Fruit fly (Drosophila melanogaster) S2 (cell line): ENCODE results near the gene koko.
A peak's percentile ranks its signal among the peaks of the same experiment; 100 is the strongest.

Source experiments
- CG8478 ChIP-seq: fragments of >200 bp; optimal IDR thresholded peaks from 2 replicates; lab custom pipeline; 2018
- CTCF ChIP-seq, 2 experiments: fragments of >200 bp; optimal IDR thresholded peaks; 2 replicates each; lab custom pipeline; 2018

Gene koko

DNA sequence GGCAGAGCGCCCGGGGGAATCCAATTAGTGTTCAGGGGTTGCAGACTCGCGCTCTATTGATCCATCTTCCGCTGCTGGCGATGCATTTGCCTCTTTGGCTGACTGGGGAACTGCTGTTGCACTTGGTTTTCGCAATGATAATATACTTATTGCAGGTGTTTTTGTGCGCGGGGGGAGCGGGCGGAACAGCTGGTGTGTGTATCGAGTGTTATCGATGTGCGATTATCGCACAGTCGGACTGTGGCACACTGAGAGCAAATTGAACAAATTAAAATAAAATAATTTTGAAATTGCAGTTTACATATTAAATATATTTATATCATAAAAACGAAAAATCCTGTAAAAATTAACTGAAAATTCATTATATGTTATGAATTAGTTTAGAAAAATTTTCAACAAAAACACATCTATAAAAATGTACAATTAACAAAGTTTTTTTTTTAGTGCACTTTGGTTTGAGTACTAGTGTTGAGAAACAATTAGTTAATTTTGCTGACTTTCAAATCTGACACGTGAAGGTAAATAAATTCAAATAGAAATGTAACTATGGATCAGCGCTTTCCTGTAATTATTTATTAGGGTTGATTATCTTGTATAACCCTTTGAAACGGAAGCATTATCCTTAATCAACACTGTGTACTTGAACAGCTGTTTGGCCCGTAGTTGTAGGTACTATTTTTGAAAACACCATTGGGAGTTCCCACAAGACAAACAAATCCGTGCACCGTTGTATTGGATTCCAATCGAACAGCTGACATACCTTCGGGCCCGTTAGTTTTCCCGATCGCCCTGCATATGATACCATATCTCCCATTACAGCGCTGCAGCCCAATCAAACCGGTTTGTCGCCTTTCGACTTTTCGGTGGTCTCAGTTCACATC, at the start of gene koko, which contains the start of gene Wdr37:
TSS of gene koko (plus strand) at position 478 of the 881 bp plus-strand sequence.
TSS of gene Wdr37 (minus strand) at position 168 of the 881 bp plus-strand sequence.
- no peak for TF ChIP-seq CTCF (optimal IDR thresholded peaks at IDR 0.05; lab: Kevin White, UChicago)
- TF ChIP-seq CG8478 (lab: Kevin White, UChicago) = no peak

DNA sequence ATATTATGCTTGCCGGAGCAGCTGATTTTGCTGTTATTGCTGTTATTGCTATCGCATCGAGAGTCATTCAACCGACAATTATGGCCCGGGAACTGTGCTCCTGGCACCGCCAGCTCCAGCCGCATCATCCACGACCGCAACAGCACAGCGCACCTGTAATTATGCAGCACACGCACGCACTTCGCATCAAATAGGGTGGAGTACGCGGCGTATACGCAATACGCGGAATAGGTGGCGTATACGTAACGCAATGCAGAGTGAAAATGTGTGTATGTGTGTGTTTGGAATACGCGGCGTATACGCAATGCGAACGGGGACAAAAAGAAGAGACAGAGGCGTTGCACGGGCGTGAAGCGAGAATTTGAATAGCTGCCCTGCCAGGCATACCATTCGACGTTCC, 47.0 kb upstream of the koko start:
- TF ChIP-seq CTCF (optimal IDR thresholded peaks at IDR 0.05; lab: Kevin White, UChicago) (no peak), CG8478 (lab: Kevin White, UChicago) (no peak)

DNA sequence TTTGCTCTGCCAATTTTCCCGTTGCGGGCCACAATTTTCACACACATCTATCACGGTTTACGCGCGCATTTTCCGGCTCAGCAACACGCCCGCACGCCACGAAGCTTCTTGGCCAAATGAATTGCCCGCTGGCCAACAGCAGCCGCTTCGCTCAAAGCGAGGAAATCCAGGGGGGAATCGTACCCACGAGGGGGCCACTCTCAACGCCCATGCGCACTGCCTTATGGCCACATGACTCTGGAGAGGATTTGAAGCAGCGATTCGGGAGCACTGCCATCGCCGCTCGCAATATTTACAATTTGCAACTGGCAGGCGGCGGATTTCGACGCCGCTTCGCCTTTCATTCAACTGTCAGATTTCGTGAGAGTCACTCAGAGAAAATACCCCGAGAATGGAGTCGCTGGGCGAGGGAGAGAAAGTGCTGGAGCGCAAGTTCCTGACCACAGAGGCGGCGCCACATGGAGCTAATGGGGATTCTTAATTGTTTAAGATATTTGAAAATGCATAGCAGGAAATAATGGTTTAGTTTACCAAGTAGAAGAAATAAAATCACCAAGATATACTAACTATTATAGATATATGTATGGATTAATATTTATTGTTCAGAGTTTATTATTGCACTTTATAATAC, 42.1 kb upstream of the koko start, which contains the start of gene CG15803:
TSS of gene CG15803 (minus strand) at position 99 of the 631 bp plus-strand sequence.
- TF ChIP-seq CG8478 (lab: Kevin White, UChicago) = no peak
- no peak for TF ChIP-seq CTCF (optimal IDR thresholded peaks at IDR 0.05; lab: Kevin White, UChicago)

- no peak for TF ChIP-seq CTCF (optimal IDR thresholded peaks at IDR 0.05; lab: Kevin White, UChicago)
- TF ChIP-seq CG8478 (lab: Kevin White, UChicago) = no peak
Observed at dm6 chr3R:18361694-18362093, 41.1 kb upstream of the koko start, which contains the start of gene hmw. TSS of gene hmw (plus strand) at chr3R:18361994.

- TF ChIP-seq CG8478 (lab: Kevin White, UChicago) (no peak), CTCF (optimal IDR thresholded peaks at IDR 0.05; lab: Kevin White, UChicago) (no peak)
Observed at dm6 chr3R:18365978-18366643, 36.7 kb upstream of the koko start, which contains the start of the genes WRNexo and Nup43. TSS of gene WRNexo (minus strand) at chr3R:18366162. TSS of gene Nup43 (plus strand) at chr3R:18366638.

DNA sequence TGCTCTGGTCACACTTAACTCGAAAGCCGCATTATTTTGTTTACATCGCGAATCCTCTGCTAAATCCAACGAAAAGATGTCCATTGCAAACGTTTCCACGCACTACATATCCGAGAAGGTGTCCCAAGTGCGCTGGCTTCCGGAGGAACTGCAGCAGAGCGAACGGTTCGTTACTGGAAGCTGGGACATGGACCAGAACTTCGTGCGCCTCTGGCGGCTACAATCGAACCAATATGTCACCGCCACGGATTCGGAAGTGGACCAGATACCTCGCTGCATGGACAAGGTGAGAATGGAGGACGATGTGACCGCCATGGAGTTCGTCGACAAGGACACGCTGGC, 36.2 kb upstream of the koko start:
- TF ChIP-seq CTCF (optimal IDR thresholded peaks at IDR 0.05; lab: Kevin White, UChicago) (no peak), CG8478 (lab: Kevin White, UChicago) (no peak)

- no peak for TF ChIP-seq CG8478 (lab: Kevin White, UChicago)
- no peak for TF ChIP-seq CTCF (optimal IDR thresholded peaks at IDR 0.05; lab: Kevin White, UChicago)
Observed at dm6 chr3R:18368595-18368994, 34.2 kb upstream of the koko start.

dm6 chr3R:18371346-18371745, 31.5 kb upstream of the koko start:
- TF ChIP-seq CG8478 (lab: Kevin White, UChicago) (no peak), CTCF (optimal IDR thresholded peaks at IDR 0.05; lab: Kevin White, UChicago) (no peak)

- TF ChIP-seq CTCF (optimal IDR thresholded peaks at IDR 0.05; lab: Kevin White, UChicago) (no peak), CG8478 (lab: Kevin White, UChicago) (no peak)
Observed at dm6 chr3R:18372688-18373304, 30.0 kb upstream of the koko start, which contains the start of gene gl. TSS of gene gl (minus strand) at chr3R:18372738.

dm6 chr3R:18380251-18380812, 22.5 kb upstream of the koko start:
- TF ChIP-seq CTCF (optimal IDR thresholded peaks at IDR 0.05; lab: Kevin White, UChicago) (no peak), CG8478 (lab: Kevin White, UChicago) (no peak)

DNA sequence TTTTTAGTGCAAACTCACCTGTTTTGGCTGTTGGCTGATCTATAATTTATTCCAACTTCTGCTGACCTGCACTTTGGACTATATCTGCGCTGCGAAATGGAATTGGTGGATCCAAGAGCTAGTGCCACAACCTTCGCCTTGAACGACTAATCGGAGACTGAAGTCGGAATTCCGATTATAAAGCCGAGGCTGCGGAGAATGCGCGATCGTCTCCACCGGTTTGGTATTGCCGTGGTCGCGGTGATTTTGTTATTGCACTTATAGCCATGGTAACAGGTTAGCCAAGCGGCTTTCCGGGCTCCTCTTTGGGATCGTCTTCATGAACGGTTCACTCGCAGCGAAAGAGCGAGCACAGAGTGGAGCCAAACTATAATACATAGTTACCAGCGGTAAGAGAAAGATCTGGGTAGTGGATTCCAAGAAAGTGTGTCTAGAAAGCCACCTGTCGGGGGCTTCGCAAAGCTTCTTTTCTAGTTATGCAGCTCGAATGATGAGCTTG, 21.8 kb upstream of the koko start, which contains the start of gene CG7675:
TSS of gene CG7675 (minus strand) at position 165 of the 499 bp plus-strand sequence.
- TF ChIP-seq CG8478 (lab: Kevin White, UChicago) (no peak), CTCF (optimal IDR thresholded peaks at IDR 0.05; lab: Kevin White, UChicago) (peak in 1 of 2 experiments; percentile 34)

DNA sequence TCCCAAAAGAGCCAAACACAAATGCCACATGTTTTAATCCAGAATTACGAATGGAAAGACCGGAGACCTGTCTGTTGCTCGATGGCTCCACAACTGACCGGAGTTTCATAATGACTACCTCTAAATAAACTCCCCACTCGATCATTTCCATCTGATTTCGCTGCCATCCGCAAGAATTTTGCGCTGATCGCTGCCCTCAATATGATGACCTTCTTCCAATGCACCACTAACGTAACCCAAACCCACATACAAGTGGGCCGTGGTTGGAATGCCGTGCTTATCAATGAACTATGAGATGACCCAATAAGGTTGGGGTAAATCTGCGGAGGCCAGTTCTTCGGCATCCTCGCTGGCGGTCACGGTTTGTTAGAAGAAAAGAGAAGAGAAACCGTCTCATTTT, 17.9 kb upstream of the koko start, which contains the start of gene CG14309:
TSS of gene CG14309 (minus strand) at position 101 of the 400 bp plus-strand sequence.
- no peak for TF ChIP-seq CG8478 (lab: Kevin White, UChicago)
- no peak for TF ChIP-seq CTCF (optimal IDR thresholded peaks at IDR 0.05; lab: Kevin White, UChicago)

- TF ChIP-seq CG8478 (lab: Kevin White, UChicago) (no peak), CTCF (optimal IDR thresholded peaks at IDR 0.05; lab: Kevin White, UChicago) (no peak)
Observed at dm6 chr3R:18385593-18385992, 17.2 kb upstream of the koko start, which contains the start of gene cona. TSS of gene cona (plus strand) at chr3R:18385828.
